Fruit fly (Drosophila melanogaster) whole organism, prepupa: Measurements from ENCODE around the gene Sgs3.

Experiments used
- CG10631 ChIP-seq: fragments of 200-800 bp; sonication (Bioruptor generic); optimal IDR thresholded peaks from 2 replicates; lab custom pipeline; 2016; ENCODE audit warnings: missing biosample characterization, missing genetic modification characterization
- CG10669 ChIP-seq: fragments of 200-800 bp; sonication (Bioruptor generic); optimal IDR thresholded peaks from 3 replicates; lab custom pipeline; 2018; ENCODE audit warnings: missing biosample characterization, mild to moderate bottlenecking, missing genetic modification characterization, moderate library complexity
- CG11294 ChIP-seq: fragments of 200-800 bp; sonication (Bioruptor generic); IDR thresholded peaks from 2 replicates; pipeline ENCODE4 v1.3.6; 2022; ENCODE audit warnings: missing biosample characterization, missing genetic modification characterization
- CG11762 ChIP-seq: fragments of 200-800 bp; sonication (Bioruptor generic); optimal IDR thresholded peaks from 3 replicates; lab custom pipeline; 2016; ENCODE audit warnings: missing biosample characterization, missing genetic modification characterization; ENCODE audit not compliant: insufficient read depth
- CG15336 ChIP-seq: fragments of 200-800 bp; sonication (Bioruptor generic); IDR thresholded peaks from 2 replicates; pipeline ENCODE4 v1.3.6; 2022; ENCODE audit warnings: missing biosample characterization, missing genetic modification characterization
- CG1621 ChIP-seq: fragments of 200-800 bp; sonication (Bioruptor generic); optimal IDR thresholded peaks from 3 replicates; lab custom pipeline; 2018; ENCODE audit warnings: missing biosample characterization, mild to moderate bottlenecking, missing genetic modification characterization
- CG16779 ChIP-seq: fragments of 200-800 bp; sonication (Bioruptor generic); optimal IDR thresholded peaks from 3 replicates; lab custom pipeline; 2017; ENCODE audit warnings: missing biosample characterization, mild to moderate bottlenecking, missing genetic modification characterization
- CG31627 ChIP-seq: fragments of 200-800 bp; sonication (Bioruptor generic); optimal IDR thresholded peaks from 3 replicates; lab custom pipeline; 2016; ENCODE audit warnings: missing biosample characterization, missing genetic modification characterization
- CG32006 ChIP-seq: fragments of 200-800 bp; sonication (Bioruptor generic); optimal IDR thresholded peaks from 3 replicates; lab custom pipeline; 2017; ENCODE audit warnings: missing biosample characterization, mild to moderate bottlenecking, missing genetic modification characterization
- CG4318 ChIP-seq: fragments of 200-800 bp; sonication (Bioruptor generic); optimal IDR thresholded peaks from 3 replicates; lab custom pipeline; 2017; ENCODE audit warnings: missing biosample characterization, mild to moderate bottlenecking, missing genetic modification characterization
- CG6163 ChIP-seq: fragments of 200-800 bp; sonication (Bioruptor generic); IDR thresholded peaks from 3 replicates; pipeline ENCODE4 v1.3.6; 2022; ENCODE audit warnings: missing biosample characterization, missing genetic modification characterization
- CG6276 ChIP-seq: fragments of 200-800 bp; sonication (Bioruptor generic); optimal IDR thresholded peaks from 2 replicates; lab custom pipeline; 2017; ENCODE audit warnings: missing biosample characterization, mild to moderate bottlenecking, missing genetic modification characterization
- CG7368 ChIP-seq: fragments of 200-800 bp; sonication (Bioruptor generic); optimal IDR thresholded peaks from 3 replicates; lab custom pipeline; 2016; ENCODE audit warnings: missing biosample characterization, missing genetic modification characterization
- CG8119 ChIP-seq: fragments of 200-800 bp; sonication (Bioruptor generic); IDR thresholded peaks from 3 replicates; pipeline ENCODE4 v1.3.6; 2022; ENCODE audit warnings: missing biosample characterization, missing genetic modification characterization
- CG8319 ChIP-seq: fragments of 200-800 bp; sonication (Bioruptor generic); optimal IDR thresholded peaks from 3 replicates; lab custom pipeline; 2016; ENCODE audit warnings: missing biosample characterization, missing genetic modification characterization
- CG8632 ChIP-seq: fragments of 200-800 bp; sonication (Bioruptor generic); optimal IDR thresholded peaks from 3 replicates; lab custom pipeline; 2016; ENCODE audit warnings: missing biosample characterization, missing genetic modification characterization
- CG9139 ChIP-seq: fragments of 200-800 bp; sonication (Bioruptor generic); optimal IDR thresholded peaks from 3 replicates; lab custom pipeline; 2017; ENCODE audit warnings: missing biosample characterization, mild to moderate bottlenecking, missing genetic modification characterization
- Eip75B ChIP-seq: fragments of 200-800 bp; sonication (Bioruptor generic); optimal IDR thresholded peaks from 3 replicates; lab custom pipeline; 2016; ENCODE audit warnings: missing biosample characterization, missing genetic modification characterization
- Eip78C ChIP-seq: fragments of 200-800 bp; sonication (Bioruptor generic); peaks from one replicate; lab custom pipeline; 2016; ENCODE audit warnings: missing biosample characterization, missing genetic modification characterization
- Eip93F ChIP-seq: fragments of 200-800 bp; sonication (Bioruptor generic); optimal IDR thresholded peaks from 2 replicates; lab custom pipeline; 2016; ENCODE audit warnings: missing biosample characterization, mild to moderate bottlenecking, missing genetic modification characterization
- Ets21C ChIP-seq: fragments of 200-800 bp; sonication (Bioruptor generic); optimal IDR thresholded peaks from 3 replicates; lab custom pipeline; 2016; ENCODE audit warnings: missing biosample characterization, missing genetic modification characterization
- Ets96B ChIP-seq: fragments of 200-800 bp; optimal IDR thresholded peaks from 2 replicates; lab custom pipeline; 2019; ENCODE audit warnings: missing biosample characterization, mild to moderate bottlenecking, missing genetic modification characterization, moderate library complexity
- Hr38 ChIP-seq: sonication (Bioruptor generic); optimal IDR thresholded peaks from 2 replicates; lab custom pipeline; 2016; ENCODE audit warnings: missing biosample characterization, missing genetic modification characterization
- Hr39 ChIP-seq: fragments of 200-800 bp; sonication (Bioruptor generic); optimal IDR thresholded peaks from 2 replicates; lab custom pipeline; 2016; ENCODE audit warnings: missing biosample characterization, missing genetic modification characterization
- Hr4 ChIP-seq: fragments of 200-800 bp; sonication (Bioruptor generic); optimal IDR thresholded peaks from 3 replicates; lab custom pipeline; 2016; ENCODE audit warnings: missing biosample characterization, missing genetic modification characterization
- Met ChIP-seq: fragments of 200-800 bp; sonication (Bioruptor generic); optimal IDR thresholded peaks from 3 replicates; lab custom pipeline; 2016; ENCODE audit warnings: missing biosample characterization, missing genetic modification characterization
- OdsH ChIP-seq: fragments of 200-800 bp; sonication (Bioruptor generic); optimal IDR thresholded peaks from 3 replicates; lab custom pipeline; 2016; ENCODE audit warnings: missing biosample characterization, missing genetic modification characterization
- Sox102F ChIP-seq: fragments of 200-800 bp; sonication (Bioruptor generic); optimal IDR thresholded peaks from 2 replicates; lab custom pipeline; 2016; ENCODE audit warnings: missing biosample characterization, mild to moderate bottlenecking, missing genetic modification characterization
- Sox15 ChIP-seq: fragments of 200-800 bp; sonication (Bioruptor generic); optimal IDR thresholded peaks from 3 replicates; lab custom pipeline; 2016; ENCODE audit warnings: missing biosample characterization, missing genetic modification characterization
- acj6 ChIP-seq: fragments of 200-800 bp; sonication (Bioruptor generic); optimal IDR thresholded peaks from 3 replicates; lab custom pipeline; 2016; ENCODE audit warnings: missing biosample characterization, missing genetic modification characterization
- cyc ChIP-seq: fragments of 200-800 bp; sonication (Bioruptor generic); optimal IDR thresholded peaks from 3 replicates; lab custom pipeline; 2016; ENCODE audit warnings: missing biosample characterization, missing genetic modification characterization
- dsx ChIP-seq: fragments of 200-800 bp; optimal IDR thresholded peaks from 3 replicates; lab custom pipeline; 2019; ENCODE audit warnings: missing biosample characterization, mild to moderate bottlenecking, missing genetic modification characterization, moderate library complexity; ENCODE audit not compliant: poor library complexity, severe bottlenecking
- eg ChIP-seq: fragments of 200-800 bp; sonication (Bioruptor generic); IDR thresholded peaks from 3 replicates; pipeline ENCODE4 v1.3.6; 2022; ENCODE audit warnings: missing biosample characterization, missing genetic modification characterization
- esn ChIP-seq: fragments of 200-800 bp; sonication (Bioruptor generic); optimal IDR thresholded peaks from 2 replicates; lab custom pipeline; 2016; ENCODE audit warnings: missing biosample characterization, mild to moderate bottlenecking, missing genetic modification characterization, moderate library complexity
- fd59A ChIP-seq: fragments of 200-800 bp; sonication (Bioruptor generic); optimal IDR thresholded peaks from 2 replicates; lab custom pipeline; 2017; ENCODE audit warnings: missing biosample characterization, mild to moderate bottlenecking, missing genetic modification characterization, missing genetic modification reagents
- fd85E ChIP-seq: fragments of 200-800 bp; sonication (Bioruptor generic); optimal IDR thresholded peaks from 3 replicates; lab custom pipeline; 2016; ENCODE audit warnings: missing biosample characterization, missing genetic modification characterization
- fkh ChIP-seq: fragments of 200-800 bp; sonication (Bioruptor generic); optimal IDR thresholded peaks from 3 replicates; lab custom pipeline; 2017; ENCODE audit warnings: missing biosample characterization, mild to moderate bottlenecking, missing genetic modification characterization, moderate library complexity
- lz ChIP-seq: fragments of 200-800 bp; sonication (Bioruptor generic); optimal IDR thresholded peaks from 3 replicates; lab custom pipeline; 2016; ENCODE audit warnings: missing biosample characterization, missing genetic modification characterization
- pdm3 ChIP-seq: fragments of 200-800 bp; sonication (Bioruptor generic); optimal IDR thresholded peaks from 3 replicates; lab custom pipeline; 2016; ENCODE audit warnings: missing biosample characterization, missing genetic modification characterization
- salr ChIP-seq, 2 experiments: fragments of 200-800 bp; sonication (Bioruptor generic); optimal IDR thresholded peaks; 3 replicates each; lab custom pipeline; 2016 to 2018; ENCODE audit warnings: missing biosample characterization in 2 of 2, missing genetic modification characterization in 2 of 2, mild to moderate bottlenecking in 1 of 2
- spab ChIP-seq: fragments of 200-800 bp; sonication (Bioruptor generic); optimal IDR thresholded peaks from 2 replicates; lab custom pipeline; 2017; ENCODE audit warnings: missing biosample characterization, mild to moderate bottlenecking, missing genetic modification characterization, missing genetic modification reagents
- ss ChIP-seq, 2 experiments: fragments of 200-800 bp; sonication (Bioruptor generic); optimal IDR thresholded peaks; 2 replicates in 1 of 2; 3 replicates in 1 of 2; lab custom pipeline; 2017 to 2018; ENCODE audit warnings: mild to moderate bottlenecking in 2 of 2, missing biosample characterization in 2 of 2, missing genetic modification characterization in 2 of 2, moderate library complexity in 1 of 2
- svp ChIP-seq: fragments of 200-800 bp; sonication (Bioruptor generic); peaks from one replicate; lab custom pipeline; 2016; ENCODE audit warnings: missing biosample characterization, missing genetic modification characterization
- topi ChIP-seq: fragments of 200-800 bp; sonication (Bioruptor generic); optimal IDR thresholded peaks from 3 replicates; lab custom pipeline; 2016; ENCODE audit warnings: missing biosample characterization, missing genetic modification characterization
- vri ChIP-seq: fragments of 200-800 bp; sonication (Bioruptor generic); optimal IDR thresholded peaks from 3 replicates; lab custom pipeline; 2016; ENCODE audit warnings: missing biosample characterization, mild to moderate bottlenecking, missing genetic modification characterization

Sgs3 gene

dm6 chr3L:11485956-11486609 lies 25.9 kb upstream of the Sgs3 start (continued):
- TF ChIP-seq CG9139 (no peak), topi (GFP tag; lab: Kevin White, UChicago) (peak; percentile 9), CG8319 (GFP tag; lab: Kevin White, UChicago) (peak; percentile 11), CG8119 (GFP tag; lab: Robert Waterston, UW) (peak; percentile 28; the same call in 1 of the 3 replicates), CG6276 (no peak), esn (peak; percentile 46), CG4318 (GFP tag; lab: Kevin White, UChicago) (peak; percentile 9), Sox15 (GFP tag; lab: Kevin White, UChicago) (peak; percentile 10), CG32006 (GFP tag; lab: Kevin White, UChicago) (peak; percentile 31), CG10631 (GFP tag; lab: Kevin White, UChicago) (peak; percentile 4), fd85E (GFP tag; lab: Kevin White, UChicago) (no peak), Met (GFP tag; lab: Kevin White, UChicago) (peak; percentile 47), CG6163 (GFP tag; lab: Robert Waterston, UW) (peak; percentile 34; the same call in 1 of the 3 replicates), Hr38 (no peak), svp (GFP tag; lab: Kevin White, UChicago) (peak; percentile 48), vri (no peak), spab (GFP tag; lab: Kevin White, UChicago) (no peak), CG8632 (GFP tag; lab: Kevin White, UChicago) (peak; percentile 22)

dm6 chr3L:11487327-11487973 lies 24.6 kb upstream of the Sgs3 start, which contains the start of gene chrb:
Gene chrb (plus strand): TSS chr3L:11487550.
- TF ChIP-seq fd59A (GFP tag; lab: Kevin White, UChicago) (no peak), OdsH (GFP tag; lab: Kevin White, UChicago) (no peak), esn (peak; percentile 53), ss (GFP tag; optimal IDR thresholded peaks at IDR 0.05; lab: Kevin White, UChicago) (peak; percentile 76 to 79), CG11294 (GFP tag; lab: Robert Waterston, UW) (no peak), Ets21C (no peak), acj6 (GFP tag; lab: Kevin White, UChicago) (peak; percentile 3), topi (GFP tag; lab: Kevin White, UChicago) (peak; percentile 28), CG31627 (no peak), salr (GFP tag; optimal IDR thresholded peaks at IDR 0.05; lab: Kevin White, UChicago) (no peak), CG8632 (GFP tag; lab: Kevin White, UChicago) (peak; percentile 52), lz (no peak), vri (peak; percentile 68), spab (GFP tag; lab: Kevin White, UChicago) (peak; percentile 43), Sox15 (GFP tag; lab: Kevin White, UChicago) (no peak), CG10669 (GFP tag; lab: Kevin White, UChicago) (peak; percentile 3), Hr4 (GFP tag; lab: Kevin White, UChicago) (peak; percentile 8), CG1621 (peak; percentile 50), CG11762 (GFP tag; lab: Kevin White, UChicago) (no peak), Met (GFP tag; lab: Kevin White, UChicago) (peak; percentile 14), CG6276 (peak; percentile 41), CG7368 (GFP tag; lab: Kevin White, UChicago) (peak; percentile 15), dsx (GFP tag; lab: Kevin White, UChicago) (peak; percentile 71), Hr39 (GFP tag; lab: Kevin White, UChicago) (no peak), CG9139 (peak; percentile 65), CG4318 (GFP tag; lab: Kevin White, UChicago) (no peak), CG8119 (GFP tag; lab: Robert Waterston, UW) (peak; percentile 69), eg (GFP tag; lab: Robert Waterston, UW) (peak; percentile 78; the same call in 1 of the 3 replicates), CG32006 (GFP tag; lab: Kevin White, UChicago) (peak; percentile 5), CG6163 (GFP tag; lab: Robert Waterston, UW) (peak; percentile 68; the same call in 2 of the 3 replicates), Sox102F (GFP tag; lab: Kevin White, UChicago) (peak; percentile 55), pdm3 (GFP tag; lab: Kevin White, UChicago) (no peak), Eip78C (GFP tag; lab: Kevin White, UChicago) (peak; percentile 74), Eip93F (GFP tag; lab: Kevin White, UChicago) (no peak), Ets96B (tag; lab: Kevin White, UChicago) (peak; percentile 18), CG16779 (tag; lab: Kevin White, UChicago) (peak; percentile 69), fkh (GFP tag; lab: Kevin White, UChicago) (peak; percentile 49), Eip75B (GFP tag; lab: Kevin White, UChicago) (peak; percentile 58), cyc (no peak), svp (GFP tag; lab: Kevin White, UChicago) (no peak), CG15336 (GFP tag; lab: Robert Waterston, UW) (peak; percentile 73)
